Worm (Caenorhabditis elegans) whole organism, L4 larva: Measurements from ENCODE around the gene clec-183.

ENCODE experiments used
- F10B5.3 ChIP-seq: sonication (generic microtip); optimal IDR thresholded peaks from 2 replicates; lab custom pipeline; 2016; ENCODE audit warnings: mild to moderate bottlenecking, missing genetic modification characterization, missing compliant biosample characterization
- F37D6.2 ChIP-seq: sonication (generic microtip); optimal IDR thresholded peaks from 2 replicates; lab custom pipeline; 2016; ENCODE audit warnings: mild to moderate bottlenecking, missing genetic modification characterization, missing compliant biosample characterization
- R02D3.7 ChIP-seq: fragments of 150-350 bp; sonication (generic microtip); optimal IDR thresholded peaks from 3 replicates; lab custom pipeline; 2014; ENCODE audit warnings: missing biosample characterization, missing genetic modification characterization
- T20F7.1 ChIP-seq: fragments of 200-800 bp; sonication (Bioruptor generic); optimal IDR thresholded peaks from 2 replicates; lab custom pipeline; 2018; ENCODE audit warnings: mild to moderate bottlenecking, missing genetic modification characterization, missing compliant biosample characterization
- Y105C5A.15 ChIP-seq: fragments of 200-800 bp; sonication (Bioruptor generic); IDR thresholded peaks from 2 replicates; pipeline ENCODE4 v1.3.6; 2022; ENCODE audit warnings: missing genetic modification characterization, missing compliant biosample characterization
- Y48G9A.11 ChIP-seq: fragments of 200-800 bp; sonication (Bioruptor generic); IDR thresholded peaks from 2 replicates; pipeline ENCODE4 v1.3.6; 2022; ENCODE audit warnings: missing genetic modification reagents, missing genetic modification characterization, missing compliant biosample characterization
- arid-1 ChIP-seq: fragments of 200-800 bp; sonication (Bioruptor generic); conservative IDR thresholded peaks from 2 replicates; pipeline ENCODE4 v1.3.6; 2022; ENCODE audit warnings: missing genetic modification reagents, missing genetic modification characterization, missing compliant biosample characterization
- cey-2 ChIP-seq: sonication (generic microtip); optimal IDR thresholded peaks from 3 replicates; lab custom pipeline; 2017; ENCODE audit warnings: missing genetic modification characterization, mild to moderate bottlenecking, missing compliant biosample characterization, antibody characterized with exemption, borderline replicate concordance; ENCODE audit not compliant: insufficient read depth
- ctbp-1 ChIP-seq: fragments of 200-800 bp; sonication (Bioruptor generic); IDR thresholded peaks from 2 replicates; pipeline ENCODE4 v1.3.6; 2022; ENCODE audit warnings: missing genetic modification reagents, missing genetic modification characterization, missing compliant biosample characterization
- daf-16 ChIP-seq, 3 experiments: sonication (generic microtip); optimal IDR thresholded peaks; 2 replicates each; lab custom pipeline; 2016 to 2017; ENCODE audit warnings: missing genetic modification characterization in 3 of 3, missing genetic modification reagents in 3 of 3, mild to moderate bottlenecking in 2 of 3, missing compliant biosample characterization in 2 of 3, missing biosample characterization in 1 of 3, moderate library complexity in 1 of 3
- dmd-6 ChIP-seq: fragments of 200-800 bp; sonication (Bioruptor generic); IDR thresholded peaks from 2 replicates; pipeline ENCODE4 v1.3.6; 2022; ENCODE audit warnings: missing genetic modification reagents, missing genetic modification characterization, missing compliant biosample characterization
- dmd-9 ChIP-seq: fragments of 200-800 bp; sonication (Bioruptor generic); IDR thresholded peaks from 2 replicates; pipeline ENCODE4 v1.3.6; 2022; ENCODE audit warnings: missing genetic modification reagents, missing genetic modification characterization, missing compliant biosample characterization
- dve-1 ChIP-seq: sonication (generic microtip); optimal IDR thresholded peaks from 2 replicates; lab custom pipeline; 2017; ENCODE audit warnings: antibody characterized with exemption, mild to moderate bottlenecking, missing genetic modification characterization, missing compliant biosample characterization; ENCODE audit not compliant: insufficient read depth
- egl-43 ChIP-seq: fragments of 200-800 bp; sonication (Bioruptor generic); IDR thresholded peaks from 2 replicates; pipeline ENCODE4 v1.3.6; 2022; ENCODE audit warnings: missing genetic modification reagents, missing genetic modification characterization, missing compliant biosample characterization
- fkh-10 ChIP-seq: fragments of 150-350 bp; optimal IDR thresholded peaks from 2 replicates; lab custom pipeline; 2014; ENCODE audit warnings: missing biosample characterization, missing genetic modification reagents, missing genetic modification characterization
- fos-1 ChIP-seq: fragments of 150-350 bp; optimal IDR thresholded peaks from 2 replicates; lab custom pipeline; 2014; ENCODE audit warnings: missing biosample characterization, missing genetic modification characterization
- hlh-11 ChIP-seq: fragments of 200-800 bp; sonication (Bioruptor generic); optimal IDR thresholded peaks from 2 replicates; lab custom pipeline; 2018; ENCODE audit warnings: mild to moderate bottlenecking, missing genetic modification characterization, missing compliant biosample characterization
- jun-1 ChIP-seq: fragments of 150-350 bp; optimal IDR thresholded peaks from 2 replicates; lab custom pipeline; 2014; ENCODE audit warnings: missing biosample characterization, missing genetic modification reagents, missing genetic modification characterization
- lin-1 ChIP-seq: fragments of 200-800 bp; sonication (Bioruptor generic); IDR thresholded peaks from 2 replicates; pipeline ENCODE4 v1.3.6; 2022; ENCODE audit warnings: missing genetic modification reagents, missing genetic modification characterization, missing compliant biosample characterization
- lin-13 ChIP-seq: fragments of 150-350 bp; optimal IDR thresholded peaks from 2 replicates; lab custom pipeline; 2014; ENCODE audit warnings: missing biosample characterization, missing genetic modification reagents, missing genetic modification characterization
- lin-38 ChIP-seq: fragments of 200-800 bp; sonication (Bioruptor generic); IDR thresholded peaks from 2 replicates; pipeline ENCODE4 v1.3.6; 2022; ENCODE audit warnings: missing genetic modification reagents, missing genetic modification characterization, missing compliant biosample characterization
- lsy-2 ChIP-seq, 2 experiments: fragments of 150-350 bp in 1 of 2; sonication (generic microtip) in 1 of 2; optimal IDR thresholded peaks; 2 replicates each; lab custom pipeline; 2014 to 2017; ENCODE audit warnings: missing biosample characterization in 2 of 2, missing genetic modification characterization in 2 of 2
- madf-5 ChIP-seq, 2 experiments: fragments of 200-800 bp; sonication (Bioruptor generic); IDR thresholded peaks; 2 replicates each; pipeline ENCODE4 v1.3.6; 2022; ENCODE audit warnings: missing compliant biosample characterization in 2 of 2, missing genetic modification characterization in 2 of 2
- madf-9 ChIP-seq: fragments of 200-800 bp; sonication (Bioruptor generic); conservative IDR thresholded peaks from 2 replicates; pipeline ENCODE4 v1.3.6; 2022; ENCODE audit warnings: missing genetic modification reagents, missing genetic modification characterization, missing compliant biosample characterization
- nhr-25 ChIP-seq: sonication (generic microtip); optimal IDR thresholded peaks from 2 replicates; lab custom pipeline; 2017; ENCODE audit warnings: missing genetic modification characterization, mild to moderate bottlenecking, missing compliant biosample characterization, antibody characterized with exemption, moderate library complexity, borderline replicate concordance; ENCODE audit not compliant: insufficient read depth
- nhr-28 ChIP-seq: fragments of 150-350 bp; optimal IDR thresholded peaks from 2 replicates; lab custom pipeline; 2014; ENCODE audit warnings: missing biosample characterization, missing genetic modification characterization
- nhr-6 ChIP-seq: fragments of 150-350 bp; optimal IDR thresholded peaks from 2 replicates; lab custom pipeline; 2014; ENCODE audit warnings: missing biosample characterization, missing genetic modification characterization
- pqm-1 ChIP-seq: sonication (generic microtip); optimal IDR thresholded peaks from 2 replicates; lab custom pipeline; 2017; ENCODE audit warnings: missing biosample characterization, missing genetic modification characterization
- skn-1 ChIP-seq: fragments of 150-350 bp; optimal IDR thresholded peaks from 2 replicates; lab custom pipeline; 2014; ENCODE audit warnings: missing biosample characterization, missing genetic modification characterization
- snpc-1.2 ChIP-seq: fragments of 200-800 bp; sonication (Bioruptor generic); IDR thresholded peaks from 2 replicates; pipeline ENCODE4 v1.3.6; 2022; ENCODE audit warnings: missing genetic modification reagents, missing genetic modification characterization, missing compliant biosample characterization
- spr-1 ChIP-seq: sonication (generic microtip); optimal IDR thresholded peaks from 2 replicates; lab custom pipeline; 2016; ENCODE audit warnings: mild to moderate bottlenecking, missing genetic modification characterization, missing compliant biosample characterization
- spr-3 ChIP-seq: fragments of 200-800 bp; sonication (Bioruptor generic); optimal IDR thresholded peaks from 2 replicates; lab custom pipeline; 2018; ENCODE audit warnings: mild to moderate bottlenecking, missing genetic modification characterization, missing compliant biosample characterization
- tag-97 ChIP-seq: fragments of 200-800 bp; sonication (Bioruptor generic); IDR thresholded peaks from 2 replicates; pipeline ENCODE4 v1.3.6; 2022; ENCODE audit warnings: missing genetic modification characterization, missing compliant biosample characterization
- tra-1 ChIP-seq: fragments of 200-800 bp; sonication (Bioruptor generic); IDR thresholded peaks from 2 replicates; pipeline ENCODE4 v1.3.6; 2022; ENCODE audit warnings: missing genetic modification reagents, missing genetic modification characterization, missing compliant biosample characterization
- unc-39 ChIP-seq: sonication (generic microtip); optimal IDR thresholded peaks from 2 replicates; lab custom pipeline; 2017; ENCODE audit warnings: missing biosample characterization, missing genetic modification characterization
- unc-62 ChIP-seq, 3 experiments: fragments of 150-350 bp in 1 of 3; sonication (generic microtip); optimal IDR thresholded peaks in 2 of 3; peaks in 1 of 3; 1 replicate in 1 of 3; 2 replicates in 2 of 3; lab custom pipeline; 2014 to 2017; ENCODE audit warnings: missing biosample characterization in 3 of 3, missing genetic modification characterization in 3 of 3, missing genetic modification reagents in 3 of 3, missing genotype in 1 of 3
- vab-7 ChIP-seq: fragments of 200-800 bp; sonication (Bioruptor generic); IDR thresholded peaks from 2 replicates; pipeline ENCODE4 v1.3.6; 2022; ENCODE audit warnings: missing genetic modification reagents, missing genetic modification characterization, missing compliant biosample characterization
- zfp-3 ChIP-seq: fragments of 200-800 bp; sonication (Bioruptor generic); conservative IDR thresholded peaks from 2 replicates; pipeline ENCODE4 v1.3.6; 2022; ENCODE audit warnings: missing genetic modification reagents, missing genetic modification characterization, missing compliant biosample characterization
- zip-2 ChIP-seq: fragments of 150-350 bp; optimal IDR thresholded peaks from 2 replicates; lab custom pipeline; 2014; ENCODE audit warnings: missing biosample characterization, missing genetic modification characterization
- ztf-7 ChIP-seq: fragments of 150-350 bp; optimal IDR thresholded peaks from 2 replicates; lab custom pipeline; 2014; ENCODE audit warnings: missing biosample characterization, missing genetic modification characterization

clec-183 gene

DNA sequence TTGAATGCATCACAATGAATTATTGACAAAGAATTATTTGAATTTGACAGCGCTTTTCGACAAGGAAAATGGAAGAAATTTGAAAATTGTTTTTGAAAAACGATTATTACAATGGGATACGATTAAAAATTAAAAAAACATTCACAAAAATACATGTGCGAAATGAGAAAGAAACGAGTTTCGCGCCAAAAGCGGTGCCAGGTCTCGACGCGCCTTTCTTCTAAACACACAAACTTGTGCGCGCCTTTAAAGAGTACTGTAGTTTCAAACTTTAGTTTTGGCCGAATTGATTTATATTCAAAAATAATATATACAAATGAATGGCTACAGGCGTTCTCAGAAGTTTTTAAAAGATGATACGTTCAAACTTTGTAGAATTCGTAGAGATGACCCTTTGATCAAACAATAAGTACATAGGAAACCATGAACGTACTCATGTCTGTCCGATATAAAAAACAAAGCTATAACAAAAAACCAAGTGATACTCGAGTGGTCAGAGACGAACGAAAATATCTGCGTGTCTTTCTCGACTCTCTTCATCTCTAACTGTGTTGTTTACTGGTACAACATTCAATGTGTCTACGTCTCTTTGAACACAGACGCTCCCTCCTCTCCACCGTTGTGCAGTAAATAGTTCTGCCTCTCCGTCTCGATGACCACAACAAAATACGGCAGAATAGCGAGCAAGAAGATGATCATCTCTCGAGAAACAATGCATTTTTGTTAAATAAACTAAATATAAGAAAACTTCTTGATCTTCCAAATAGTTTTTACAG, 40.2 kb downstream of the clec-183 start (continued):
- TF ChIP-seq jun-1 (tag; lab: Kevin White, UChicago) (no peak), Y105C5A.15 (GFP tag; lab: Robert Waterston, UW) (no peak), Y48G9A.11 (GFP tag; lab: Robert Waterston, UW) (no peak), fkh-10 (peak; percentile 17), dmd-6 (no peak; the same call in 1 of the 2 replicates), hlh-11 (tag; lab: Kevin White, UChicago) (peak; percentile 44), nhr-25 (tag; lab: Kevin White, UChicago) (no peak), vab-7 (GFP tag; lab: Robert Waterston, UW) (no peak), zfp-3 (GFP tag; lab: Robert Waterston, UW) (no peak), pqm-1 (no peak), lin-38 (peak; percentile 48), dmd-9 (GFP tag; lab: Robert Waterston, UW) (no peak), spr-3 (GFP tag; lab: Kevin White, UChicago) (no peak), ctbp-1 (GFP tag; lab: Robert Waterston, UW) (no peak), lin-13 (GFP tag; lab: Kevin White, UChicago) (no peak), R02D3.7 (no peak), tag-97 (GFP tag; lab: Robert Waterston, UW) (no peak), arid-1 (no peak), madf-5 (GFP tag; IDR thresholded peaks at IDR 0.05; lab: Robert Waterston, UW) (no peak), fos-1 (tag; lab: Kevin White, UChicago) (no peak), skn-1 (tag; lab: Kevin White, UChicago) (no peak), unc-39 (tag; lab: Kevin White, UChicago) (no peak), daf-16 (GFP tag; optimal IDR thresholded peaks at IDR 0.05; lab: Kevin White, UChicago) (peak in 1 of 2 experiments; percentile 71), daf-16 (tag; optimal IDR thresholded peaks at IDR 0.05; lab: Kevin White, UChicago) (peak; percentile 98), lin-1 (no peak), ztf-7 (tag; lab: Kevin White, UChicago) (no peak), spr-1 (no peak), cey-2 (tag; lab: Kevin White, UChicago) (no peak), lsy-2 (tag; optimal IDR thresholded peaks at IDR 0.05; lab: Kevin White, UChicago) (peak in 1 of 2 experiments; percentile 24), unc-62 (GFP tag; optimal IDR thresholded peaks at IDR 0.05 in 1 of 2; lab: Kevin White, UChicago) (no peak), unc-62 (tag; optimal IDR thresholded peaks at IDR 0.05; lab: Kevin White, UChicago) (no peak), zip-2 (tag; lab: Kevin White, UChicago) (no peak), F37D6.2 (no peak), tra-1 (GFP tag; lab: Robert Waterston, UW) (no peak), egl-43 (GFP tag; lab: Robert Waterston, UW) (no peak), nhr-6 (peak; percentile 33)

DNA sequence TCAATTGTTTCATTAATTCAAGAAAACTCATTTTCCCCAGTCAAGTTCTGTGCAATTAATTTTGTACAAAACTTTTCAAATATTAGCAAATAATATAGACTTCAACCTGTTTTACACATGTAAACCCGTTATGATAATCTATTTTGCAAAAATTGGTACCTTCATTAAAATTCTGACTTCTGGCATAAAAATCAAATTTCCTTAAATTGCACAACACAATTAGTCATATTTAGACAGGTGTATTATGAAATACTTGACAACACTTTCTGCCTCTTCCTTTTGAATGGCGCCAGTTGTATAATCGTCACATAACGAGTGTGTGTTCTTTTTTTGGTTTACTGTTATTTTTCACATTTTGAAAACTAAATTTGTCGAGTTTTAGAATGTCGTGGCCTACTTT, 43.3 kb downstream of the clec-183 start, which contains the start of gene fbxc-58:
Gene fbxc-58, plus strand, starts transcription at position 383 of the 400 bp plus-strand sequence.
- TF ChIP-seq arid-1, result no peak
- peak; percentile 21 for TF ChIP-seq nhr-28 (tag; lab: Kevin White, UChicago)
- peak; percentile 1 for TF ChIP-seq dve-1 (tag; lab: Kevin White, UChicago)
- TF ChIP-seq lin-13 (GFP tag; lab: Kevin White, UChicago), result no peak
- no peak for TF ChIP-seq unc-39 (tag; lab: Kevin White, UChicago)
- peak; percentile 84 for TF ChIP-seq zip-2 (tag; lab: Kevin White, UChicago)
- no peak for TF ChIP-seq madf-9 (GFP tag; lab: Robert Waterston, UW)
- TF ChIP-seq T20F7.1 (GFP tag; lab: Kevin White, UChicago), result peak; percentile 4
- TF ChIP-seq daf-16 (GFP tag; optimal IDR thresholded peaks at IDR 0.05; lab: Kevin White, UChicago), result no peak
- peak; percentile 44 for TF ChIP-seq daf-16 (tag; optimal IDR thresholded peaks at IDR 0.05; lab: Kevin White, UChicago)
- no peak for TF ChIP-seq F37D6.2
- no peak for TF ChIP-seq F10B5.3 (tag; lab: Kevin White, UChicago)
- peak; percentile 80 for TF ChIP-seq pqm-1
- TF ChIP-seq ztf-7 (tag; lab: Kevin White, UChicago), result peak; percentile 18
- TF ChIP-seq snpc-1.2 (GFP tag; lab: Robert Waterston, UW), result no peak
